Worm (Caenorhabditis elegans) whole organism, late embryonic: Measurements from ENCODE around the gene R193.1.

Experiments used
- F13H6.1 ChIP-seq: sonication (generic microtip); optimal IDR thresholded peaks from 2 replicates; lab custom pipeline; 2016; ENCODE audit warnings: missing genetic modification characterization, missing compliant biosample characterization
- ama-1 ChIP-seq: fragments of 150-350 bp; optimal IDR thresholded peaks from 2 replicates; lab custom pipeline; 2014
- ceh-14 ChIP-seq: sonication (generic microtip); optimal IDR thresholded peaks from 2 replicates; lab custom pipeline; 2016; ENCODE audit warnings: missing genotype, missing genetic modification characterization, missing compliant biosample characterization
- ceh-30 ChIP-seq: fragments of 150-350 bp; optimal IDR thresholded peaks from 2 replicates; lab custom pipeline; 2014; ENCODE audit warnings: missing biosample characterization, missing genetic modification characterization
- che-1 ChIP-seq: sonication (generic microtip); optimal IDR thresholded peaks from 2 replicates; lab custom pipeline; 2016; ENCODE audit warnings: mild to moderate bottlenecking, missing genetic modification characterization, missing compliant biosample characterization
- dmd-4 ChIP-seq: sonication (generic microtip); optimal IDR thresholded peaks from 2 replicates; lab custom pipeline; 2016; ENCODE audit warnings: borderline replicate concordance, missing genetic modification characterization, missing compliant biosample characterization
- ets-4 ChIP-seq: sonication (generic microtip); optimal IDR thresholded peaks from 2 replicates; lab custom pipeline; 2016; ENCODE audit warnings: missing genetic modification characterization, missing compliant biosample characterization
- hlh-13 ChIP-seq: fragments of 200-800 bp; sonication (Bioruptor generic); optimal IDR thresholded peaks from 2 replicates; lab custom pipeline; 2018; ENCODE audit warnings: mild to moderate bottlenecking, missing genetic modification characterization, missing compliant biosample characterization
- nhr-11 ChIP-seq: fragments of 150-350 bp; optimal IDR thresholded peaks from 2 replicates; lab custom pipeline; 2014; ENCODE audit warnings: missing biosample characterization, missing genetic modification characterization
- pag-3 ChIP-seq: sonication (generic microtip); optimal IDR thresholded peaks from 2 replicates; lab custom pipeline; 2016; ENCODE audit warnings: missing compliant biosample characterization, missing genetic modification characterization, borderline replicate concordance
- pqm-1 ChIP-seq: sonication (generic microtip); optimal IDR thresholded peaks from 2 replicates; lab custom pipeline; 2016; ENCODE audit warnings: missing genetic modification characterization, missing compliant biosample characterization
- tbx-2 ChIP-seq: sonication (generic microtip); optimal IDR thresholded peaks from 2 replicates; lab custom pipeline; 2016; ENCODE audit warnings: missing genetic modification characterization, missing compliant biosample characterization
- unc-55 ChIP-seq: sonication (generic microtip); optimal IDR thresholded peaks from 2 replicates; lab custom pipeline; 2017; ENCODE audit warnings: missing biosample characterization, missing genetic modification reagents, missing genetic modification characterization

ce11 chrX:1179984-1180383 lies 25.2 kb downstream of the R193.1 start, which contains the start of gene hot-8:
- no peak for TF ChIP-seq dmd-4
- no peak for TF ChIP-seq F13H6.1 (tag; lab: Kevin White, UChicago)
- TF ChIP-seq hlh-13 (GFP tag; lab: Kevin White, UChicago): no peak
- TF ChIP-seq pag-3 (tag; lab: Kevin White, UChicago): no peak
- no peak for TF ChIP-seq tbx-2
- TF ChIP-seq ama-1 (lab: Kevin White, UChicago): no peak
- no peak for TF ChIP-seq che-1
- TF ChIP-seq ceh-30 (tag; lab: Kevin White, UChicago): no peak
- TF ChIP-seq ets-4 (tag; lab: Kevin White, UChicago): no peak
- TF ChIP-seq unc-55: no peak
- TF ChIP-seq nhr-11 (tag; lab: Kevin White, UChicago): no peak
- no peak for TF ChIP-seq ceh-14 (tag; lab: Kevin White, UChicago)
- TF ChIP-seq pqm-1 (tag; lab: Kevin White, UChicago): no peak
